Worm (Caenorhabditis elegans) whole organism, young adult: Measurements from ENCODE around the gene C56G2.9.
A peak's percentile ranks its signal among the peaks of the same experiment; 100 is the strongest.

Experiments
- C17E4.6 ChIP-seq: fragments of 200-800 bp; sonication (Bioruptor generic); IDR thresholded peaks from 2 replicates; pipeline ENCODE4 v1.3.6; 2022; ENCODE audit warnings: missing genetic modification reagents, missing genetic modification characterization, missing compliant biosample characterization
- F37B4.10 ChIP-seq: fragments of 200-800 bp; sonication (Bioruptor generic); IDR thresholded peaks from 2 replicates; pipeline ENCODE4 v1.3.6; 2022; ENCODE audit warnings: missing genetic modification characterization, missing compliant biosample characterization
- F52B5.7 ChIP-seq: sonication (generic microtip); optimal IDR thresholded peaks from 2 replicates; lab custom pipeline; 2016; ENCODE audit warnings: mild to moderate bottlenecking, missing genetic modification characterization, missing compliant biosample characterization
- F57C9.4 ChIP-seq: sonication (generic microtip); optimal IDR thresholded peaks from 2 replicates; lab custom pipeline; 2017; ENCODE audit warnings: mild to moderate bottlenecking, missing genetic modification characterization, missing compliant biosample characterization
- K11D2.4 ChIP-seq: fragments of 200-800 bp; sonication (Bioruptor generic); IDR thresholded peaks from 2 replicates; pipeline ENCODE4 v1.3.6; 2022; ENCODE audit warnings: missing genetic modification reagents, missing genetic modification characterization, missing compliant biosample characterization
- K12H6.12 ChIP-seq: fragments of 200-800 bp; sonication (Bioruptor generic); optimal IDR thresholded peaks from 2 replicates; lab custom pipeline; 2018; ENCODE audit warnings: mild to moderate bottlenecking, missing genetic modification characterization, missing compliant biosample characterization
- Y53G8AR.9 ChIP-seq: fragments of 200-800 bp; sonication (Bioruptor generic); conservative IDR thresholded peaks from 2 replicates; pipeline ENCODE4 v1.3.6; 2022; ENCODE audit warnings: missing genetic modification reagents, missing genetic modification characterization, missing compliant biosample characterization
- Y95B8A.8 ChIP-seq: fragments of 200-800 bp; sonication (Bioruptor generic); IDR thresholded peaks from 2 replicates; pipeline ENCODE4 v1.3.6; 2022; ENCODE audit warnings: missing genetic modification reagents, missing genetic modification characterization, missing compliant biosample characterization
- akir-1 ChIP-seq: fragments of 200-800 bp; sonication (Bioruptor generic); optimal IDR thresholded peaks from 2 replicates; lab custom pipeline; 2018; ENCODE audit warnings: mild to moderate bottlenecking, missing genetic modification characterization, moderate library complexity, missing compliant biosample characterization
- aptf-3 ChIP-seq: fragments of 200-800 bp; sonication (Bioruptor generic); IDR thresholded peaks from 2 replicates; pipeline ENCODE4 v1.3.6; 2022; ENCODE audit warnings: missing genetic modification characterization, missing compliant biosample characterization
- atf-7 ChIP-seq: sonication (generic microtip); optimal IDR thresholded peaks from 2 replicates; lab custom pipeline; 2017; ENCODE audit warnings: mild to moderate bottlenecking, missing genetic modification characterization, missing compliant biosample characterization
- athp-1 ChIP-seq: sonication (generic microtip); optimal IDR thresholded peaks from 2 replicates; lab custom pipeline; 2017; ENCODE audit warnings: mild to moderate bottlenecking, missing genetic modification characterization, missing compliant biosample characterization
- bed-1 ChIP-seq: fragments of 200-800 bp; sonication (Bioruptor generic); IDR thresholded peaks from 2 replicates; pipeline ENCODE4 v1.3.6; 2022; ENCODE audit warnings: missing genetic modification reagents, missing genetic modification characterization, missing compliant biosample characterization
- ccch-3 ChIP-seq: fragments of 200-800 bp; sonication (Bioruptor generic); optimal IDR thresholded peaks from 2 replicates; lab custom pipeline; 2018; ENCODE audit warnings: mild to moderate bottlenecking, missing genetic modification characterization, missing compliant biosample characterization
- ceh-100 ChIP-seq: fragments of 200-800 bp; sonication (Bioruptor generic); IDR thresholded peaks from 2 replicates; pipeline ENCODE4 v1.3.6; 2022; ENCODE audit warnings: missing genetic modification reagents, missing genetic modification characterization, missing compliant biosample characterization
- chd-7 ChIP-seq: sonication (generic microtip); optimal IDR thresholded peaks from 2 replicates; lab custom pipeline; 2016; ENCODE audit warnings: mild to moderate bottlenecking, missing genetic modification characterization, moderate library complexity, missing compliant biosample characterization
- dox-1 ChIP-seq: fragments of 200-800 bp; sonication (Bioruptor generic); IDR thresholded peaks from 2 replicates; pipeline ENCODE4 v1.3.6; 2022; ENCODE audit warnings: missing genetic modification reagents, missing genetic modification characterization, missing compliant biosample characterization
- dpff-1 ChIP-seq: sonication (generic microtip); optimal IDR thresholded peaks from 2 replicates; lab custom pipeline; 2017; ENCODE audit warnings: mild to moderate bottlenecking, missing genetic modification characterization, missing compliant biosample characterization
- efl-1 ChIP-seq: fragments of 150-350 bp; optimal IDR thresholded peaks from 2 replicates; lab custom pipeline; 2014; ENCODE audit warnings: missing biosample characterization, missing genetic modification reagents, missing genetic modification characterization
- egl-18 ChIP-seq: fragments of 200-800 bp; sonication (Bioruptor generic); IDR thresholded peaks from 2 replicates; pipeline ENCODE4 v1.3.6; 2022; ENCODE audit warnings: missing genetic modification reagents, missing genetic modification characterization, missing compliant biosample characterization
- egrh-3 ChIP-seq: fragments of 200-800 bp; sonication (Bioruptor generic); IDR thresholded peaks from 2 replicates; pipeline ENCODE4 v1.3.6; 2022; ENCODE audit warnings: missing genetic modification reagents, missing genetic modification characterization, missing compliant biosample characterization
- hlh-12 ChIP-seq: sonication (generic microtip); optimal IDR thresholded peaks from 2 replicates; lab custom pipeline; 2016; ENCODE audit warnings: missing genetic modification characterization, missing compliant biosample characterization
- hmg-1.2 ChIP-seq: fragments of 200-800 bp; sonication (Bioruptor generic); IDR thresholded peaks from 2 replicates; pipeline ENCODE4 v1.3.6; 2022; ENCODE audit warnings: missing genetic modification reagents, missing genetic modification characterization, missing compliant biosample characterization
- hmg-20 ChIP-seq: fragments of 200-800 bp; sonication (Bioruptor generic); IDR thresholded peaks from 2 replicates; pipeline ENCODE4 v1.3.6; 2022; ENCODE audit warnings: missing genetic modification reagents, missing genetic modification characterization, missing compliant biosample characterization
- lag-1 ChIP-seq: fragments of 200-800 bp; sonication (Bioruptor generic); IDR thresholded peaks from 2 replicates; pipeline ENCODE4 v1.3.6; 2022; ENCODE audit warnings: missing genetic modification reagents, missing genetic modification characterization, missing compliant biosample characterization
- lin-26 ChIP-seq: fragments of 200-800 bp; sonication (Bioruptor generic); IDR thresholded peaks from 2 replicates; pipeline ENCODE4 v1.3.6; 2022; ENCODE audit warnings: missing genetic modification reagents, missing genetic modification characterization, missing compliant biosample characterization
- lin-54 ChIP-seq: fragments of 200-800 bp; sonication (Bioruptor generic); optimal IDR thresholded peaks from 2 replicates; lab custom pipeline; 2018; ENCODE audit warnings: mild to moderate bottlenecking, missing genetic modification characterization, missing compliant biosample characterization
- lsl-1 ChIP-seq: fragments of 200-800 bp; sonication (Bioruptor generic); optimal IDR thresholded peaks from 2 replicates; lab custom pipeline; 2018; ENCODE audit warnings: mild to moderate bottlenecking, missing genetic modification characterization, moderate library complexity, missing compliant biosample characterization
- lsy-27 ChIP-seq: sonication (generic microtip); optimal IDR thresholded peaks from 2 replicates; lab custom pipeline; 2017; ENCODE audit warnings: missing genetic modification characterization, mild to moderate bottlenecking, missing compliant biosample characterization, antibody characterized with exemption, missing genotype, borderline replicate concordance; ENCODE audit not compliant: insufficient read depth
- madf-6 ChIP-seq: fragments of 200-800 bp; sonication (Bioruptor generic); IDR thresholded peaks from 2 replicates; pipeline ENCODE4 v1.3.6; 2022; ENCODE audit warnings: missing genetic modification reagents, missing genetic modification characterization, missing compliant biosample characterization
- madf-8 ChIP-seq: fragments of 200-800 bp; sonication (Bioruptor generic); conservative IDR thresholded peaks from 2 replicates; pipeline ENCODE4 v1.3.6; 2022; ENCODE audit warnings: missing genetic modification reagents, missing genetic modification characterization, missing compliant biosample characterization
- nfya-1 ChIP-seq: sonication (generic microtip); optimal IDR thresholded peaks from 2 replicates; lab custom pipeline; 2017; ENCODE audit warnings: antibody characterized with exemption, missing compliant biosample characterization, missing genetic modification characterization, borderline replicate concordance; ENCODE audit not compliant: insufficient read depth
- nfya-2 ChIP-seq: fragments of 200-800 bp; sonication (Bioruptor generic); IDR thresholded peaks from 2 replicates; pipeline ENCODE4 v1.3.6; 2022; ENCODE audit warnings: missing genetic modification reagents, missing genetic modification characterization, missing compliant biosample characterization
- nhr-120 ChIP-seq: fragments of 200-800 bp; sonication (Bioruptor generic); IDR thresholded peaks from 2 replicates; pipeline ENCODE4 v1.3.6; 2022; ENCODE audit warnings: missing genetic modification characterization, missing compliant biosample characterization
- nhr-27 ChIP-seq: fragments of 200-800 bp; sonication (Bioruptor generic); optimal IDR thresholded peaks from 2 replicates; lab custom pipeline; 2018; ENCODE audit warnings: mild to moderate bottlenecking, missing genetic modification characterization, moderate library complexity, missing compliant biosample characterization
- nhr-90 ChIP-seq: sonication (generic microtip); optimal IDR thresholded peaks from 2 replicates; lab custom pipeline; 2016; ENCODE audit warnings: missing genotype, mild to moderate bottlenecking, missing genetic modification characterization, missing compliant biosample characterization
- pha-4 ChIP-seq: fragments of 150-350 bp; sonication (generic microtip); optimal IDR thresholded peaks from 2 replicates; lab custom pipeline; 2014; ENCODE audit warnings: missing biosample characterization, missing genetic modification reagents, missing genetic modification characterization
- sdz-38 ChIP-seq: sonication (generic microtip); optimal IDR thresholded peaks from 2 replicates; lab custom pipeline; 2016; ENCODE audit warnings: missing genotype, missing genetic modification characterization, missing compliant biosample characterization
- snpc-1.3 ChIP-seq: sonication (generic microtip); optimal IDR thresholded peaks from 2 replicates; lab custom pipeline; 2017; ENCODE audit warnings: missing genetic modification characterization, mild to moderate bottlenecking, missing compliant biosample characterization, antibody characterized with exemption, moderate library complexity, missing genotype, missing genetic modification reagents; ENCODE audit not compliant: insufficient read depth
- snpc-3.4 ChIP-seq: sonication (generic microtip); optimal IDR thresholded peaks from 2 replicates; lab custom pipeline; 2017; ENCODE audit warnings: missing genetic modification characterization, mild to moderate bottlenecking, missing compliant biosample characterization, antibody characterized with exemption, moderate library complexity, missing genotype, missing genetic modification reagents
- tbp1 ChIP-seq: fragments of 200-800 bp; sonication (Bioruptor generic); optimal IDR thresholded peaks from 2 replicates; lab custom pipeline; 2018; ENCODE audit warnings: mild to moderate bottlenecking, missing genetic modification characterization, missing compliant biosample characterization
- tbx-9 ChIP-seq: sonication (generic microtip); optimal IDR thresholded peaks from 2 replicates; lab custom pipeline; 2016; ENCODE audit warnings: borderline replicate concordance, missing genetic modification characterization, inconsistent platforms, missing compliant biosample characterization
- xnd-1 ChIP-seq: sonication (generic microtip); optimal IDR thresholded peaks from 2 replicates; lab custom pipeline; 2016; ENCODE audit warnings: missing genotype, missing genetic modification reagents, missing genetic modification characterization, missing compliant biosample characterization
- ztf-26 ChIP-seq: sonication (generic microtip); optimal IDR thresholded peaks from 2 replicates; lab custom pipeline; 2017; ENCODE audit warnings: missing genetic modification characterization, missing compliant biosample characterization
- ztf-28 ChIP-seq: fragments of 200-800 bp; sonication (Bioruptor generic); IDR thresholded peaks from 2 replicates; pipeline ENCODE4 v1.3.6; 2022; ENCODE audit warnings: missing genetic modification reagents, missing genetic modification characterization, missing compliant biosample characterization
- ztf-3 ChIP-seq: fragments of 200-800 bp; sonication (Bioruptor generic); optimal IDR thresholded peaks from 2 replicates; lab custom pipeline; 2018; ENCODE audit warnings: mild to moderate bottlenecking, missing genetic modification characterization, missing compliant biosample characterization

C56G2.9 gene

DNA sequence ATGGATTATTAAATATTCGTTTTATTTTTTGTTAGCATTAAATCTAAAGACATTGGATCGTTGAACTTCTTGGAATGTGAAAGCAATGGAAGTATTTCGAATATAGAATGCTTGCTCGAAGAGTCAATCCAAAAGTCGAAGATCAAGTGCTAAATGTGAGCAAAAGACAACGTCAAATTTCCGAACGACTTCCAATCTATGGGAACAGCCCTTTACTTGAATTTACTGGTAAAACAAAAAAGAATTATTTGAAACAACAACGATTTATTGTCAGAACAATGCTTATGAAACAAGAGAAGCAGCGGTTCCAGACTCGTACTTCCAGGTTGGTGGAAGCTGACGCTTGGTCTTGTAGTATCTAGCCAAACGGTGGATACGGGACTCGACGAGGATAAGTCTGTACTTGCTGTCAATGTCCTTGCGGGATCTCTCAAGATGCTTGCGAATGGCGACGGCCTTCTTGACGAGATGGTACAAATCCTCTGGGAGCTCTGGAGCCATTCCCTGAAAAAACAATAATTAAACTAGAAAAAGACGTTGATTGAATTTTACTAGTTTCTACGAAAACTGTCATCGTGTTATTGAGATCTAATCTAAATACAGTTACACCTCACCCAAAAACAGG is 30.8 kb upstream of the C56G2.9 start (continued):
- TF ChIP-seq lag-1 (GFP tag; lab: Robert Waterston, UW) = no peak
- peak; percentile 56; the same call in 1 of the 2 replicates for TF ChIP-seq Y95B8A.8
- TF ChIP-seq tbp1 (GFP tag; lab: Kevin White, UChicago) = peak; percentile 60
- peak; percentile 73 for TF ChIP-seq lin-54 (GFP tag; lab: Kevin White, UChicago)
- TF ChIP-seq ceh-100 (GFP tag; lab: Robert Waterston, UW) = peak; percentile 36; the same call in 1 of the 2 replicates
- TF ChIP-seq ztf-26 (tag; lab: Kevin White, UChicago) = no peak
- no peak for TF ChIP-seq dpff-1
- TF ChIP-seq egrh-3 = no peak
- no peak for TF ChIP-seq lsy-27 (tag; lab: Kevin White, UChicago)
- TF ChIP-seq hlh-12 (tag; lab: Kevin White, UChicago) = no peak
- TF ChIP-seq ztf-28 (GFP tag; lab: Robert Waterston, UW) = no peak; the same call in 1 of the 2 replicates
- peak; percentile 86 for TF ChIP-seq Y53G8AR.9 (GFP tag; lab: Robert Waterston, UW)
- TF ChIP-seq xnd-1 (tag; lab: Kevin White, UChicago) = peak; percentile 29
- TF ChIP-seq bed-1 = no peak
- no peak for TF ChIP-seq tbx-9 (tag; lab: Kevin White, UChicago)
- TF ChIP-seq lin-26 = peak; percentile 80
- TF ChIP-seq hmg-20 = no peak; the same call in 1 of the 2 replicates
- TF ChIP-seq akir-1 = no peak
- peak; percentile 44; the same call in 1 of the 2 replicates for TF ChIP-seq C17E4.6
- peak; percentile 76 for TF ChIP-seq athp-1 (tag; lab: Kevin White, UChicago)
- TF ChIP-seq lsl-1 (GFP tag; lab: Kevin White, UChicago) = peak; percentile 67
- no peak for TF ChIP-seq K12H6.12
- TF ChIP-seq egl-18 (GFP tag; lab: Robert Waterston, UW) = no peak
- 0 out of 2 replicates have a peak, but pooled peaks have one; percentile 51 for TF ChIP-seq nhr-120 (GFP tag; lab: Robert Waterston, UW)
- TF ChIP-seq nhr-90 (tag; lab: Kevin White, UChicago) = peak; percentile 46
- no peak for TF ChIP-seq F57C9.4 (tag; lab: Kevin White, UChicago)
- TF ChIP-seq nfya-2 = no peak
- TF ChIP-seq pha-4 (tag; lab: Kevin White, UChicago) = no peak
- TF ChIP-seq F52B5.7 (tag; lab: Kevin White, UChicago) = peak; percentile 43
- TF ChIP-seq dox-1 = peak; percentile 82
- TF ChIP-seq chd-7 (tag; lab: Kevin White, UChicago) = peak; percentile 16
- no peak for TF ChIP-seq nfya-1 (tag; lab: Kevin White, UChicago)
- no peak for TF ChIP-seq sdz-38 (tag; lab: Kevin White, UChicago)
- no peak for TF ChIP-seq nhr-27 (tag; lab: Kevin White, UChicago)
- no peak for TF ChIP-seq aptf-3 (GFP tag; lab: Robert Waterston, UW)
- peak; percentile 28 for TF ChIP-seq efl-1 (GFP tag; lab: Kevin White, UChicago)
- TF ChIP-seq atf-7 (tag; lab: Kevin White, UChicago) = peak; percentile 37
- no peak for TF ChIP-seq ztf-3 (GFP tag; lab: Kevin White, UChicago)
- TF ChIP-seq hmg-1.2 (GFP tag; lab: Robert Waterston, UW) = peak; percentile 48
- no peak for TF ChIP-seq ccch-3 (GFP tag; lab: Kevin White, UChicago)
- TF ChIP-seq madf-8 (GFP tag; lab: Robert Waterston, UW) = 0 out of 2 replicates have a peak, but pooled peaks have one; percentile 37
- TF ChIP-seq snpc-1.3 (tag; lab: Kevin White, UChicago) = peak; percentile 32
- TF ChIP-seq K11D2.4 = 0 out of 2 replicates have a peak, but pooled peaks have one; percentile 36
- TF ChIP-seq snpc-3.4 (tag; lab: Kevin White, UChicago) = peak; percentile 87
- TF ChIP-seq madf-6 (GFP tag; lab: Robert Waterston, UW) = peak; percentile 77
- TF ChIP-seq F37B4.10 (GFP tag; lab: Robert Waterston, UW) = 0 out of 2 replicates have a peak, but pooled peaks have one; percentile 33
